Fruit fly (Drosophila melanogaster) whole organism, embryonic: ENCODE measurements around the gene CG15891.

Source experiments
- Asciz ChIP-seq: fragments of 200-800 bp; sonication (Bioruptor generic); optimal IDR thresholded peaks from 2 replicates; lab custom pipeline; 2017; ENCODE audit warnings: missing biosample characterization, mild to moderate bottlenecking, missing genetic modification characterization, missing genetic modification reagents
- Atf3 ChIP-seq: fragments of 200-800 bp; sonication (Bioruptor generic); optimal IDR thresholded peaks from 3 replicates; lab custom pipeline; 2016; ENCODE audit warnings: missing biosample characterization, missing genetic modification characterization
- B-H2 ChIP-seq: fragments of 200-800 bp; sonication (Bioruptor generic); optimal IDR thresholded peaks from 2 replicates; lab custom pipeline; 2018; ENCODE audit warnings: missing biosample characterization, mild to moderate bottlenecking, missing genetic modification characterization
- BEAF-32 ChIP-seq: fragments of 200-800 bp; sonication (Bioruptor generic); optimal IDR thresholded peaks from 3 replicates; lab custom pipeline; 2017; ENCODE audit warnings: missing biosample characterization, missing genetic modification characterization, mild to moderate bottlenecking, moderate library complexity, missing genetic modification reagents
- Bdp1 ChIP-seq: fragments of 200-800 bp; sonication (Bioruptor generic); optimal IDR thresholded peaks from 3 replicates; lab custom pipeline; 2016; ENCODE audit warnings: missing biosample characterization, missing genetic modification characterization
- Blimp-1 ChIP-seq: fragments of 200-800 bp; sonication (Bioruptor generic); optimal IDR thresholded peaks from 3 replicates; lab custom pipeline; 2018; ENCODE audit warnings: missing biosample characterization, missing genetic modification characterization, mild to moderate bottlenecking, moderate library complexity, missing genetic modification reagents
- Bteb2 ChIP-seq: fragments of 200-800 bp; sonication (Bioruptor generic); optimal IDR thresholded peaks from 2 replicates; lab custom pipeline; 2016; ENCODE audit warnings: missing biosample characterization, missing genetic modification characterization
- CG10565 ChIP-seq: fragments of 200-800 bp; sonication (Bioruptor generic); optimal IDR thresholded peaks from 3 replicates; lab custom pipeline; 2016; ENCODE audit warnings: missing biosample characterization, mild to moderate bottlenecking, missing genetic modification characterization
- CG11456 ChIP-seq: fragments of 200-800 bp; sonication (Bioruptor generic); IDR thresholded peaks from 3 replicates; pipeline ENCODE4 v1.3.6; 2022; ENCODE audit warnings: missing biosample characterization, missing genetic modification characterization
- CG13775 ChIP-seq: fragments of 200-800 bp; sonication (Bioruptor generic); optimal IDR thresholded peaks from 3 replicates; lab custom pipeline; 2017; ENCODE audit warnings: missing biosample characterization, mild to moderate bottlenecking, missing genetic modification characterization
- CG14050 ChIP-seq: fragments of 200-800 bp; sonication (Bioruptor generic); IDR thresholded peaks from 3 replicates; pipeline ENCODE4 v1.3.6; 2022; ENCODE audit warnings: missing biosample characterization, missing genetic modification characterization
- CG17361 ChIP-seq: fragments of 200-800 bp; sonication (Bioruptor generic); IDR thresholded peaks from 3 replicates; pipeline ENCODE4 v1.3.6; 2022; ENCODE audit warnings: missing biosample characterization, missing genetic modification characterization
- CG1792 ChIP-seq: fragments of 200-800 bp; sonication (Bioruptor generic); optimal IDR thresholded peaks from 2 replicates; lab custom pipeline; 2016; ENCODE audit warnings: missing biosample characterization, missing genetic modification characterization
- CG18599 ChIP-seq: fragments of 200-800 bp; sonication (Bioruptor generic); optimal IDR thresholded peaks from 3 replicates; lab custom pipeline; 2017; ENCODE audit warnings: missing biosample characterization, missing genetic modification characterization, mild to moderate bottlenecking, moderate library complexity, missing genetic modification reagents
- CG30431 ChIP-seq: fragments of 200-800 bp; sonication (Bioruptor generic); optimal IDR thresholded peaks from 2 replicates; lab custom pipeline; 2017; ENCODE audit warnings: missing biosample characterization, missing genetic modification characterization
- CG32772 ChIP-seq: fragments of 200-800 bp; sonication (Bioruptor generic); IDR thresholded peaks from 2 replicates; pipeline ENCODE4 v1.3.6; 2022; ENCODE audit warnings: missing biosample characterization, missing genetic modification characterization
- CG3995 ChIP-seq: fragments of 200-800 bp; sonication (Bioruptor generic); optimal IDR thresholded peaks from 3 replicates; lab custom pipeline; 2016; ENCODE audit warnings: missing biosample characterization, missing genetic modification characterization
- CG4328 ChIP-seq: fragments of 200-800 bp; sonication (Bioruptor generic); optimal IDR thresholded peaks from 3 replicates; lab custom pipeline; 2017; ENCODE audit warnings: missing biosample characterization, missing genetic modification reagents, missing genetic modification characterization
- CG9437 ChIP-seq: fragments of 200-800 bp; sonication (Bioruptor generic); optimal IDR thresholded peaks from 2 replicates; lab custom pipeline; 2018; ENCODE audit warnings: missing biosample characterization, mild to moderate bottlenecking, missing genetic modification characterization
- Chrac-16 ChIP-seq: fragments of 200-800 bp; sonication (Bioruptor generic); optimal IDR thresholded peaks from 3 replicates; lab custom pipeline; 2016; ENCODE audit warnings: missing biosample characterization, missing genetic modification characterization
- D19A ChIP-seq: fragments of 200-800 bp; optimal IDR thresholded peaks from 3 replicates; lab custom pipeline; 2019; ENCODE audit warnings: missing biosample characterization, mild to moderate bottlenecking, missing genetic modification characterization, moderate library complexity
- Dip3 ChIP-seq: fragments of 200-800 bp; sonication (Bioruptor generic); optimal IDR thresholded peaks from 3 replicates; lab custom pipeline; 2016; ENCODE audit warnings: missing biosample characterization, missing genetic modification characterization
- Gsc ChIP-seq: fragments of 200-800 bp; sonication (Bioruptor generic); IDR thresholded peaks from 2 replicates; pipeline ENCODE4 v1.3.6; 2022; ENCODE audit warnings: missing biosample characterization, missing genetic modification characterization
- Oaz ChIP-seq: fragments of 200-800 bp; sonication (Bioruptor generic); IDR thresholded peaks from 2 replicates; pipeline ENCODE4 v1.3.6; 2022; ENCODE audit warnings: missing biosample characterization, missing genetic modification characterization
- Pdp1 ChIP-seq, 2 experiments: fragments of 200-800 bp; sonication (Bioruptor generic); optimal IDR thresholded peaks; 3 replicates each; lab custom pipeline; 2016; ENCODE audit warnings: missing biosample characterization in 2 of 2, missing genetic modification characterization in 2 of 2, mild to moderate bottlenecking in 1 of 2, moderate library complexity in 1 of 2
- Spps ChIP-seq: fragments of 200-800 bp; sonication (Bioruptor generic); optimal IDR thresholded peaks from 2 replicates; lab custom pipeline; 2018; ENCODE audit warnings: missing biosample characterization, mild to moderate bottlenecking, missing genetic modification characterization
- Tbp ChIP-seq: fragments of >200 bp; optimal IDR thresholded peaks from 2 replicates; lab custom pipeline; 2018; ENCODE audit warnings: missing biosample characterization, missing genetic modification characterization
- amos ChIP-seq: fragments of 200-800 bp; sonication (Bioruptor generic); IDR thresholded peaks from 2 replicates; pipeline ENCODE4 v1.3.6; 2022; ENCODE audit warnings: missing biosample characterization, missing genetic modification characterization; ENCODE audit not compliant: partially characterized antibody
- aop ChIP-seq: fragments of 200-800 bp; sonication (Bioruptor generic); IDR thresholded peaks from 2 replicates; pipeline ENCODE4 v1.3.6; 2022; ENCODE audit warnings: missing biosample characterization, missing genetic modification characterization
- da ChIP-seq: fragments of 200-800 bp; sonication (Bioruptor generic); optimal IDR thresholded peaks from 2 replicates; lab custom pipeline; 2016; ENCODE audit warnings: missing biosample characterization, missing genetic modification characterization
- dati ChIP-seq: fragments of 200-800 bp; sonication (Bioruptor generic); IDR thresholded peaks from 2 replicates; pipeline ENCODE4 v1.3.6; 2022; ENCODE audit warnings: missing biosample characterization, missing genetic modification characterization
- disco-r ChIP-seq: fragments of 200-800 bp; sonication (Bioruptor generic); optimal IDR thresholded peaks from 2 replicates; lab custom pipeline; 2016; ENCODE audit warnings: missing biosample characterization, missing genetic modification characterization
- dmrt11E ChIP-seq: fragments of 200-800 bp; sonication (Bioruptor generic); optimal IDR thresholded peaks from 3 replicates; lab custom pipeline; 2018; ENCODE audit warnings: missing biosample characterization, mild to moderate bottlenecking, missing genetic modification characterization, moderate library complexity
- dpn ChIP-seq, 2 experiments: fragments of 200-800 bp; sonication (Bioruptor generic); optimal IDR thresholded peaks; 3 replicates each; lab custom pipeline; 2016; ENCODE audit warnings: missing biosample characterization in 2 of 2, missing genetic modification characterization in 2 of 2
- exex ChIP-seq: fragments of 200-800 bp; sonication (Bioruptor generic); optimal IDR thresholded peaks from 4 replicates; lab custom pipeline; 2018; ENCODE audit warnings: missing biosample characterization, mild to moderate bottlenecking, missing genetic modification characterization, moderate library complexity
- hth ChIP-seq: fragments of >200 bp; optimal IDR thresholded peaks from 2 replicates; lab custom pipeline; 2017; ENCODE audit warnings: inconsistent platforms
- insv ChIP-seq, 2 experiments: fragments of 200-800 bp; sonication (Bioruptor generic); optimal IDR thresholded peaks; 3 replicates each; lab custom pipeline; 2016 to 2018; ENCODE audit warnings: missing biosample characterization in 2 of 2, missing genetic modification characterization in 2 of 2
- kni ChIP-seq: fragments of 200-800 bp; sonication (Bioruptor generic); optimal IDR thresholded peaks from 3 replicates; lab custom pipeline; 2017; ENCODE audit warnings: mild to moderate bottlenecking, missing biosample characterization, missing genetic modification reagents, missing genetic modification characterization
- luna ChIP-seq: fragments of 200-800 bp; sonication (Bioruptor generic); optimal IDR thresholded peaks from 2 replicates; lab custom pipeline; 2016; ENCODE audit warnings: missing biosample characterization, missing genetic modification characterization
- mld ChIP-seq: fragments of 200-800 bp; sonication (Bioruptor generic); IDR thresholded peaks from 3 replicates; pipeline ENCODE4 v1.3.6; 2022; ENCODE audit warnings: missing biosample characterization, missing genetic modification characterization; ENCODE audit not compliant: partially characterized antibody
- p53 ChIP-seq: fragments of 200-800 bp; sonication (Bioruptor generic); optimal IDR thresholded peaks from 2 replicates; lab custom pipeline; 2016; ENCODE audit warnings: missing biosample characterization, missing genetic modification characterization
- ro ChIP-seq: fragments of 200-800 bp; sonication (Bioruptor generic); IDR thresholded peaks from 2 replicates; pipeline ENCODE4 v1.3.6; 2022; ENCODE audit warnings: missing biosample characterization, missing genetic modification characterization
- sc ChIP-seq, 3 experiments: fragments of >200 bp in 2 of 3; fragments of 200-800 bp in 1 of 3; sonication (Bioruptor generic) in 1 of 3; optimal IDR thresholded peaks; 2 replicates in 2 of 3; 3 replicates in 1 of 3; lab custom pipeline; 2017; ENCODE audit warnings: mild to moderate bottlenecking in 1 of 3, missing biosample characterization in 1 of 3, missing genetic modification characterization in 1 of 3, missing genetic modification reagents in 1 of 3
- sens ChIP-seq: fragments of 200-800 bp; sonication (Bioruptor generic); peaks from one replicate; lab custom pipeline; 2016; ENCODE audit warnings: missing biosample characterization, missing genetic modification characterization
- sim ChIP-seq: fragments of 200-800 bp; sonication (Bioruptor generic); IDR thresholded peaks from 2 replicates; pipeline ENCODE4 v1.3.6; 2022; ENCODE audit warnings: missing biosample characterization, missing genetic modification characterization
- tap ChIP-seq: fragments of 200-800 bp; optimal IDR thresholded peaks from 3 replicates; lab custom pipeline; 2019; ENCODE audit warnings: missing biosample characterization, mild to moderate bottlenecking, missing genetic modification characterization, moderate library complexity
- ttk ChIP-seq: fragments of 200-800 bp; sonication (Bioruptor generic); IDR thresholded peaks from 2 replicates; pipeline ENCODE4 v2.1.2; 2022; ENCODE audit warnings: missing biosample characterization, missing genetic modification characterization
- wek ChIP-seq: fragments of 200-800 bp; sonication (Bioruptor generic); optimal IDR thresholded peaks from 3 replicates; lab custom pipeline; 2018; ENCODE audit warnings: missing biosample characterization, mild to moderate bottlenecking, missing genetic modification characterization, moderate library complexity
- zen ChIP-seq: fragments of 200-800 bp; sonication (Bioruptor generic); optimal IDR thresholded peaks from 3 replicates; lab custom pipeline; 2018; ENCODE audit warnings: missing biosample characterization, mild to moderate bottlenecking, missing genetic modification characterization, moderate library complexity

CG15891 gene

dm6 chrX:6338738-6339614, 43.8 kb upstream of the CG15891 start (continued):
- TF ChIP-seq Asciz (GFP tag; lab: Kevin White, UChicago) (no peak), sens (GFP tag; lab: Kevin White, UChicago) (peak; percentile 66), dpn (GFP tag; optimal IDR thresholded peaks at IDR 0.05; lab: Kevin White, UChicago) (no peak), Pdp1 (GFP tag; optimal IDR thresholded peaks at IDR 0.05; lab: Kevin White, UChicago) (peak; percentile 8 to 43), CG18599 (GFP tag; lab: Kevin White, UChicago) (peak; percentile 10), Bdp1 (GFP tag; lab: Kevin White, UChicago) (no peak), luna (GFP tag; lab: Kevin White, UChicago) (no peak), sim (GFP tag; lab: Robert Waterston, UW) (no peak), dati (GFP tag; lab: Robert Waterston, UW) (no peak), hth (lab: Kevin White, UChicago) (no peak), Blimp-1 (peak; percentile 11), dmrt11E (tag; lab: Kevin White, UChicago) (no peak), CG3995 (GFP tag; lab: Kevin White, UChicago) (no peak), CG11456 (GFP tag; lab: Robert Waterston, UW) (0 out of 3 replicates have a peak, but pooled peaks have one; percentile 39), Dip3 (GFP tag; lab: Kevin White, UChicago) (no peak), B-H2 (GFP tag; lab: Kevin White, UChicago) (no peak), Chrac-16 (no peak), zen (tag; lab: Kevin White, UChicago) (no peak), wek (no peak), CG10565 (no peak), tap (tag; lab: Kevin White, UChicago) (no peak), da (GFP tag; lab: Kevin White, UChicago) (no peak), Atf3 (no peak), CG30431 (GFP tag; lab: Kevin White, UChicago) (no peak), CG14050 (GFP tag; lab: Robert Waterston, UW) (no peak), Oaz (no peak), CG9437 (GFP tag; lab: Kevin White, UChicago) (peak; percentile 19), CG4328 (GFP tag; lab: Kevin White, UChicago) (no peak), Tbp (GFP tag; lab: Kevin White, UChicago) (no peak), Bteb2 (no peak), Spps (tag; lab: Kevin White, UChicago) (no peak), exex (no peak), Gsc (no peak), sc (optimal IDR thresholded peaks at IDR 0.05; lab: Kevin White, UChicago) (no peak), sc (GFP tag; optimal IDR thresholded peaks at IDR 0.05; lab: Kevin White, UChicago) (no peak), BEAF-32 (GFP tag; lab: Kevin White, UChicago) (no peak), CG13775 (GFP tag; lab: Kevin White, UChicago) (peak; percentile 27), mld (no peak), aop (GFP tag; lab: Robert Waterston, UW) (no peak), kni (GFP tag; lab: Kevin White, UChicago) (no peak), CG17361 (peak; percentile 41; the same call in 1 of the 3 replicates), ttk (GFP tag; lab: Robert Waterston, UW) (peak; percentile 6; the same call in 1 of the 2 replicates), CG1792 (no peak), amos (GFP tag; lab: Robert Waterston, UW) (no peak), disco-r (no peak), CG32772 (GFP tag; lab: Robert Waterston, UW) (no peak), ro (GFP tag; lab: Robert Waterston, UW) (no peak), p53 (GFP tag; lab: Kevin White, UChicago) (no peak), insv (GFP tag; optimal IDR thresholded peaks at IDR 0.05; lab: Kevin White, UChicago) (no peak), D19A (tag; lab: Kevin White, UChicago) (no peak)
